Fruit fly (Drosophila melanogaster): ENCODE measurements around the gene CG15025.

The CG15025 gene

dm6 chr3R:19463874-19464549, 26.9 kb downstream of the CG15025 start (continued):
- TF ChIP-seq CG11560 (tag; IDR thresholded peaks at IDR 0.05) (no peak), pfk (GFP tag; optimal IDR thresholded peaks at IDR 0.05) (peak; percentile 99), CG13775 (GFP tag; optimal IDR thresholded peaks at IDR 0.05) (peak; percentile 54), CG10543 (GFP tag; optimal IDR thresholded peaks at IDR 0.05) (peak; percentile 56), B-H2 (GFP tag; optimal IDR thresholded peaks at IDR 0.05) (no peak), CG1647 (GFP tag; optimal IDR thresholded peaks at IDR 0.05) (peak; percentile 20), usp (GFP tag; optimal IDR thresholded peaks at IDR 0.05) (no peak), stwl (tag; optimal IDR thresholded peaks at IDR 0.05) (peak; percentile 42), Fer2 (tag; optimal IDR thresholded peaks at IDR 0.05) (no peak), Six4 (GFP tag; optimal IDR thresholded peaks at IDR 0.05) (peak; percentile 4), Vsx1 (GFP tag; optimal IDR thresholded peaks at IDR 0.05) (peak; percentile 71), Mad (GFP tag; optimal IDR thresholded peaks at IDR 0.05) (peak; percentile 48), CG3281 (GFP tag; optimal IDR thresholded peaks at IDR 0.05) (peak; percentile 67), CG33557 (GFP tag; optimal IDR thresholded peaks at IDR 0.05) (peak; percentile 85), trem (tag; optimal IDR thresholded peaks at IDR 0.05) (peak; percentile 38), E2f1 (GFP tag; IDR thresholded peaks at IDR 0.05) (no peak; the same call in 1 of the 2 replicates), toy (GFP tag; IDR thresholded peaks at IDR 0.05) (0 out of 2 replicates have a peak, but pooled peaks have one; percentile 19), CG9215 (GFP tag; IDR thresholded peaks at IDR 0.05) (no peak), da (GFP tag; optimal IDR thresholded peaks at IDR 0.05) (no peak), CG8388 (GFP tag; optimal IDR thresholded peaks at IDR 0.05) (peak; percentile 56), exex (tag; optimal IDR thresholded peaks at IDR 0.05) (peak; percentile 24), tio (GFP tag; optimal IDR thresholded peaks at IDR 0.05) (peak; percentile 33), slbo (GFP tag; IDR thresholded peaks at IDR 0.05) (no peak), CG11085 (GFP tag; IDR thresholded peaks at IDR 0.05) (no peak), CG10147 (GFP tag; optimal IDR thresholded peaks at IDR 0.05) (peak; percentile 43), CG1602 (GFP tag; optimal IDR thresholded peaks at IDR 0.05) (peak; percentile 29), odd (GFP tag; optimal IDR thresholded peaks at IDR 0.05) (peak; percentile 82), Meics (GFP tag; optimal IDR thresholded peaks at IDR 0.05) (peak; percentile 60), CG13287 (GFP tag; IDR thresholded peaks at IDR 0.05; ENCODE audit: partially characterized antibody) (no peak), kni (GFP tag; optimal IDR thresholded peaks at IDR 0.05) (peak; percentile 91), zen2 (GFP tag; IDR thresholded peaks at IDR 0.05; ENCODE audit: partially characterized antibody) (no peak), CG30431 (GFP tag; optimal IDR thresholded peaks at IDR 0.05) (peak; percentile 33), Kr (GFP tag; optimal IDR thresholded peaks at IDR 0.05) (peak; percentile 77), CG15696 (tag; optimal IDR thresholded peaks at IDR 0.05) (peak; percentile 80), CG12299 (tag; optimal IDR thresholded peaks at IDR 0.05) (peak; percentile 48), CG30020 (tag; optimal IDR thresholded peaks at IDR 0.05) (peak; percentile 22), vvl (GFP tag; IDR thresholded peaks at IDR 0.05) (no peak; the same call in 1 of the 2 replicates), CG17829 (tag; optimal IDR thresholded peaks at IDR 0.05) (peak; percentile 29), amos (GFP tag; IDR thresholded peaks at IDR 0.05; ENCODE audit: partially characterized antibody) (no peak), dati (GFP tag; IDR thresholded peaks at IDR 0.05) (no peak), slp2 (GFP tag; optimal IDR thresholded peaks at IDR 0.05) (no peak), CG4730 (GFP tag; IDR thresholded peaks at IDR 0.05) (no peak), Dip3 (GFP tag; optimal IDR thresholded peaks at IDR 0.05) (no peak), CG11456 (GFP tag; IDR thresholded peaks at IDR 0.05) (no peak), Antp (GFP tag; optimal IDR thresholded peaks at IDR 0.05) (peak; percentile 26), Abd-B (GFP tag; optimal IDR thresholded peaks at IDR 0.05) (no peak), CG18262 (tag; optimal IDR thresholded peaks at IDR 0.05) (peak; percentile 59), vfl (GFP tag; optimal IDR thresholded peaks at IDR 0.05) (no peak), CG8359 (GFP tag; optimal IDR thresholded peaks at IDR 0.05; ENCODE audit: borderline replicate concordance) (peak; percentile 80)

All from whole organism, embryonic.